Fruit fly (Drosophila melanogaster): ENCODE measurements around the gene mahe.

DNA sequence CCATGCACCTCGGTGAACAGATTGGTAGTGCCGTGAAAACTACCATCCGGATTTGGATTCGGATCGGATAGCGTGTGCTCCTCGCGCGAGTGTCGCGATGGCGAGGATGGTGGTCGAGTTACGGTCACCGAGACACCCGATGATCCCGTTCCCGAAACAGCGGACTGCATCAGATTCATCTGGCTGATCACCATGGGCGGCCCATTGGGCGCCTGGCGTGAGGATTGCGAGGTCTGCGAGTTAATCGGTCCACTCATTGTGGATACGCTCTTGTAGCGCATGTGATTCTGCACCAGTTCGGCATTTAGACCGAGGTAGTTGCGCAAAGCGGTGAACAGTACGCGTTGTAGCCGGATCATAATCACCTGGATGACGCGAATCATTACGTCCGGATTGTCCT, 32.5 kb upstream of the mahe start, which contains the start of gene sn:
- TF ChIP-seq Dll (optimal IDR thresholded peaks at IDR 0.05) (no peak), CG8478 (optimal IDR thresholded peaks at IDR 0.05) (no peak), psq (optimal IDR thresholded peaks at IDR 0.05) (no peak), pan (optimal IDR thresholded peaks at IDR 0.05) (no peak), usp (GFP tag; optimal IDR thresholded peaks at IDR 0.05) (no peak), EcR (GFP tag; optimal IDR thresholded peaks at IDR 0.05) (no peak)

Data from whole organism.